Fruit fly (Drosophila melanogaster): ENCODE results near the gene CG18088.

Gene CG18088

DNA sequence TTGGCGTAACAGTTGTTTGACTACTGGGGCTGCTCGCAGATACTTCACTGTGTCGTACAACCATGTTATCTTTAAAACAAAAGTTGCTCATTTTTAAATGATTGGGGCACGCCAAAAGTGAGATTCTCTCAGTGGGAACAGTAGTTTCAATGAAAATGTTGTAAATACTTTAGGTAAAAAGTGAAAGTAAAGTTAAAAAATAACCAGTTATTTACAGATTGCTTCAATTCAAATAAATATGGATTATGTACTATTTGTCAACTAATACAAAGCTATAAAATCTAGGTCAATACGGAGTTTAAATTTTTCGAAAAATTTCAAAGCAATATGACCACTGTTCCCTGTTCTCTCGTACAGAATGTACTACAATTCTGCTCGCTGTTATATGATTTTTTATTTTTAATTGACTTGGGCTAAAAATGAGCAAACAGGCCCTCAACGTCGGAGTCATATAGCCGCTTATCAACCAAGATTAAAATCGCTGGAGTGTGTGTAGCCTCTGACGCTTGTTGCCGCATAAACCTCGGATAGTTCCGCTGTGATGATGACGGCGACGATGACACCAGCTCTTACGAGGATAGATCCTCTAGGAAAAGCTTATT is 25.5 kb upstream of the CG18088 start, which contains the start of gene Argl (continued):
- TF ChIP-seq CG13296 (GFP tag; optimal IDR thresholded peaks at IDR 0.05) (peak; percentile 32), CG2120 (GFP tag; optimal IDR thresholded peaks at IDR 0.05) (peak; percentile 25), Med (GFP tag) (peak; percentile 49), gem (tag; optimal IDR thresholded peaks at IDR 0.05) (peak; percentile 9), CG10267 (tag; optimal IDR thresholded peaks at IDR 0.05) (no peak), sens (GFP tag) (peak; percentile 33), Pdp1 (GFP tag; optimal IDR thresholded peaks at IDR 0.05) (peak in 1 of 2 experiments; percentile 50), sd (tag; optimal IDR thresholded peaks at IDR 0.05) (peak; percentile 20), CG10543 (GFP tag; optimal IDR thresholded peaks at IDR 0.05) (peak; percentile 24), tio (GFP tag; optimal IDR thresholded peaks at IDR 0.05) (no peak), CG2678 (tag; optimal IDR thresholded peaks at IDR 0.05) (peak; percentile 14), Bdp1 (GFP tag; optimal IDR thresholded peaks at IDR 0.05) (no peak)

DNA sequence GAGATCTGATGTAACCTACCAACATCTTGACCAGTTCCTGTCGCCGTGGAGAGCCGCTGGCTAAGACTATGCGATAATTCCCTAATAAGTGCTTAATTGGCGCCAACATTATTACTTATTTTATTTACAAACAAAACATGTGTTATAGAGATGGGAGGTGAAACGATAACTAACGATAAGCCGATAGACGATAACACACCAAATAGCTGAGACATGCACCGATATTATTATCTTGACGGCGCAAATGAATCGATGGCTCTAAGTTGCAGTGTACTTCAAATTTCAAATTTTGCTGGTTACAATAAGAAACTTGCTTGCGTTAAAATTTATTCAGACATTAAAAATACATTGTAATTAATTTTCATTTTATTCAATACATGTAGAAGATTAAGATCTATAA is 24.2 kb upstream of the CG18088 start, which contains the start of gene CG9515:
CG9515 (minus strand) TSS at position 148 of the 400 bp plus-strand sequence.
- TF ChIP-seq CG18599 (GFP tag; optimal IDR thresholded peaks at IDR 0.05): no peak
- peak; percentile 58 for TF ChIP-seq trem (tag; optimal IDR thresholded peaks at IDR 0.05)
- peak; percentile 86 for TF ChIP-seq Dll (GFP tag; IDR thresholded peaks at IDR 0.05; ENCODE audit: partially characterized antibody)
- TF ChIP-seq CG7963 (GFP tag; IDR thresholded peaks at IDR 0.05; ENCODE audit: partially characterized antibody): peak; percentile 97
- no peak for TF ChIP-seq CG12219 (GFP tag; optimal IDR thresholded peaks at IDR 0.05)
- peak; percentile 74 for TF ChIP-seq hbn (GFP tag; IDR thresholded peaks at IDR 0.05; ENCODE audit: partially characterized antibody)
- no peak for TF ChIP-seq ara (GFP tag; IDR thresholded peaks at IDR 0.05)
- TF ChIP-seq YL-1 (GFP tag; optimal IDR thresholded peaks at IDR 0.05): peak; percentile 35
- TF ChIP-seq tna (GFP tag; IDR thresholded peaks at IDR 0.05; ENCODE audit: partially characterized antibody): peak; percentile 90
- peak; percentile 91 for TF ChIP-seq hb (GFP tag; IDR thresholded peaks at IDR 0.05; ENCODE audit: partially characterized antibody)
- TF ChIP-seq chinmo (GFP tag; IDR thresholded peaks at IDR 0.05; ENCODE audit: partially characterized antibody): peak; percentile 97
- peak; percentile 21 for TF ChIP-seq grau (tag; optimal IDR thresholded peaks at IDR 0.05)
- TF ChIP-seq CG42726 (GFP tag; IDR thresholded peaks at IDR 0.05; ENCODE audit: partially characterized antibody): peak; percentile 61; the same call in 1 of the 2 replicates
- TF ChIP-seq knrl (GFP tag; IDR thresholded peaks at IDR 0.05; ENCODE audit: partially characterized antibody): peak; percentile 65
- TF ChIP-seq sna (GFP tag; IDR thresholded peaks at IDR 0.05; ENCODE audit: partially characterized antibody): peak; percentile 82
- no peak for TF ChIP-seq sc (optimal IDR thresholded peaks at IDR 0.05)
- no peak for TF ChIP-seq sc (GFP tag; optimal IDR thresholded peaks at IDR 0.05)
- TF ChIP-seq oc (tag; optimal IDR thresholded peaks at IDR 0.05): peak; percentile 4
- TF ChIP-seq CG11247 (GFP tag; IDR thresholded peaks at IDR 0.05): no peak
- peak; percentile 80 for TF ChIP-seq Myb (GFP tag; optimal IDR thresholded peaks at IDR 0.05)
- peak; percentile 71 for TF ChIP-seq CG12659 (GFP tag; optimal IDR thresholded peaks at IDR 0.05)
- peak; percentile 34 for TF ChIP-seq nmo (GFP tag; optimal IDR thresholded peaks at IDR 0.05)
- no peak for TF ChIP-seq CG1529 (GFP tag; optimal IDR thresholded peaks at IDR 0.05)
- TF ChIP-seq cad (GFP tag; optimal IDR thresholded peaks at IDR 0.05): no peak
- peak; percentile 74 for TF ChIP-seq CG9437 (GFP tag; optimal IDR thresholded peaks at IDR 0.05)
- peak; percentile 81 for TF ChIP-seq CG2116 (GFP tag; optimal IDR thresholded peaks at IDR 0.05)
- TF ChIP-seq lmd (GFP tag; IDR thresholded peaks at IDR 0.05): no peak
- TF ChIP-seq nerfin-1 (tag; optimal IDR thresholded peaks at IDR 0.05): no peak
- 0 out of 3 replicates have a peak, but pooled peaks have one; percentile 55 for TF ChIP-seq CG2199 (GFP tag; IDR thresholded peaks at IDR 0.05)
- TF ChIP-seq CG2120 (GFP tag; optimal IDR thresholded peaks at IDR 0.05): peak; percentile 24
- peak in 1 of 2 experiments; percentile 17 for TF ChIP-seq eve (GFP tag; optimal IDR thresholded peaks at IDR 0.05)
- no peak for TF ChIP-seq sisA (GFP tag; IDR thresholded peaks at IDR 0.05)
- TF ChIP-seq CG14860 (GFP tag; IDR thresholded peaks at IDR 0.05; ENCODE audit: partially characterized antibody): peak; percentile 93
- peak; percentile 82 for TF ChIP-seq MBD-R2 (GFP tag; IDR thresholded peaks at IDR 0.05)
- TF ChIP-seq CG8290 (GFP tag; optimal IDR thresholded peaks at IDR 0.05): no peak
- peak in 1 of 2 experiments; percentile 52 for TF ChIP-seq CG8290 (tag; optimal IDR thresholded peaks at IDR 0.05)
- no peak for TF ChIP-seq Six4 (GFP tag; optimal IDR thresholded peaks at IDR 0.05)

All from whole organism, embryonic.